Worm (Caenorhabditis elegans) whole organism, L3 larva: ENCODE results near the gene C09F5.3.

Source experiments
- R02D3.7 ChIP-seq: fragments of 150-350 bp; optimal IDR thresholded peaks from 2 replicates; lab custom pipeline; 2014; ENCODE audit warnings: missing biosample characterization, missing genetic modification characterization
- ZK546.5 ChIP-seq: sonication (generic microtip); optimal IDR thresholded peaks from 2 replicates; lab custom pipeline; 2017; ENCODE audit warnings: missing biosample characterization, missing genetic modification characterization
- ama-1 ChIP-seq: fragments of 150-350 bp; optimal IDR thresholded peaks from 2 replicates; lab custom pipeline; 2018
- ceh-16 ChIP-seq: sonication (generic microtip); optimal IDR thresholded peaks from 2 replicates; lab custom pipeline; 2017; ENCODE audit warnings: missing biosample characterization, missing genetic modification characterization
- ceh-28 ChIP-seq: fragments of 150-350 bp; optimal IDR thresholded peaks from 2 replicates; lab custom pipeline; 2014; ENCODE audit warnings: missing biosample characterization, missing genetic modification reagents, missing genetic modification characterization
- ceh-9 ChIP-seq: sonication (generic microtip); optimal IDR thresholded peaks from 2 replicates; lab custom pipeline; 2018; ENCODE audit warnings: missing biosample characterization, missing genetic modification characterization
- daf-12 ChIP-seq: fragments of 150-350 bp; optimal IDR thresholded peaks from 2 replicates; lab custom pipeline; 2014; ENCODE audit warnings: missing biosample characterization, missing genetic modification reagents, missing genetic modification characterization
- egl-27 ChIP-seq: sonication (generic microtip); optimal IDR thresholded peaks from 4 replicates; lab custom pipeline; 2017; ENCODE audit warnings: missing biosample characterization, missing genetic modification reagents, missing genetic modification characterization
- elt-1 ChIP-seq: fragments of 150-350 bp; optimal IDR thresholded peaks from 2 replicates; lab custom pipeline; 2014; ENCODE audit warnings: missing biosample characterization, missing genetic modification characterization
- elt-2 ChIP-seq: sonication (generic microtip); optimal IDR thresholded peaks from 2 replicates; lab custom pipeline; 2016; ENCODE audit warnings: missing genetic modification reagents, mild to moderate bottlenecking, missing genetic modification characterization, missing compliant biosample characterization
- elt-3 ChIP-seq, 3 experiments: fragments of 150-350 bp in 1 of 3; sonication (generic microtip) in 2 of 3; optimal IDR thresholded peaks; 2 replicates in 2 of 3; 4 replicates in 1 of 3; lab custom pipeline; 2014 to 2017; ENCODE audit warnings: missing biosample characterization in 3 of 3, missing genetic modification characterization in 3 of 3
- eor-1 ChIP-seq, 2 experiments: fragments of 150-350 bp; optimal IDR thresholded peaks; 2 replicates each; lab custom pipeline; 2014 to 2018; ENCODE audit warnings: missing biosample characterization in 2 of 2, missing genetic modification characterization in 2 of 2
- fkh-10 ChIP-seq: sonication (generic microtip); optimal IDR thresholded peaks from 2 replicates; lab custom pipeline; 2017; ENCODE audit warnings: missing biosample characterization, missing genetic modification reagents, missing genetic modification characterization
- fkh-2 ChIP-seq: fragments of 150-350 bp; optimal IDR thresholded peaks from 2 replicates; lab custom pipeline; 2014; ENCODE audit warnings: missing biosample characterization, missing genetic modification reagents, missing genetic modification characterization
- fos-1 ChIP-seq: fragments of 150-350 bp; optimal IDR thresholded peaks from 2 replicates; lab custom pipeline; 2014; ENCODE audit warnings: missing biosample characterization, missing genetic modification characterization
- hmg-11 ChIP-seq: sonication (generic microtip); optimal IDR thresholded peaks from 2 replicates; lab custom pipeline; 2016; ENCODE audit warnings: missing genetic modification characterization, missing compliant biosample characterization
- jun-1 ChIP-seq: fragments of 150-350 bp; optimal IDR thresholded peaks from 2 replicates; lab custom pipeline; 2014; ENCODE audit warnings: missing biosample characterization, missing genetic modification reagents, missing genetic modification characterization
- lin-15B ChIP-seq: fragments of 150-350 bp; optimal IDR thresholded peaks from 2 replicates; lab custom pipeline; 2014; ENCODE audit warnings: missing biosample characterization, missing genetic modification characterization
- lin-39 ChIP-seq: fragments of 150-350 bp; optimal IDR thresholded peaks from 2 replicates; lab custom pipeline; 2018; ENCODE audit warnings: missing biosample characterization, missing genetic modification reagents, missing genetic modification characterization
- lsy-12 ChIP-seq: sonication (generic microtip); optimal IDR thresholded peaks from 2 replicates; lab custom pipeline; 2016; ENCODE audit warnings: mild to moderate bottlenecking, missing genetic modification characterization, missing compliant biosample characterization
- mdl-1 ChIP-seq: fragments of 150-350 bp; optimal IDR thresholded peaks from 2 replicates; lab custom pipeline; 2014; ENCODE audit warnings: missing biosample characterization, missing genetic modification characterization
- nfya-1 ChIP-seq: sonication (generic microtip); optimal IDR thresholded peaks from 2 replicates; lab custom pipeline; 2017; ENCODE audit warnings: missing genetic modification characterization, mild to moderate bottlenecking, missing compliant biosample characterization, antibody characterized with exemption, moderate library complexity; ENCODE audit not compliant: insufficient read depth
- nhr-12 ChIP-seq: fragments of 150-350 bp; optimal IDR thresholded peaks from 2 replicates; lab custom pipeline; 2014; ENCODE audit warnings: missing biosample characterization, missing genetic modification characterization
- nhr-23 ChIP-seq: fragments of 150-350 bp; optimal IDR thresholded peaks from 2 replicates; lab custom pipeline; 2014; ENCODE audit warnings: missing biosample characterization, missing genetic modification reagents, missing genetic modification characterization
- nhr-237 ChIP-seq: fragments of 150-350 bp; optimal IDR thresholded peaks from 2 replicates; lab custom pipeline; 2014; ENCODE audit warnings: missing biosample characterization, missing genetic modification characterization
- nhr-28 ChIP-seq: fragments of 150-350 bp; optimal IDR thresholded peaks from 2 replicates; lab custom pipeline; 2014; ENCODE audit warnings: missing biosample characterization, missing genetic modification characterization
- nhr-43 ChIP-seq: sonication (generic microtip); optimal IDR thresholded peaks from 2 replicates; lab custom pipeline; 2016; ENCODE audit warnings: mild to moderate bottlenecking, missing genetic modification characterization, missing compliant biosample characterization; ENCODE audit not compliant: poor library complexity, severe bottlenecking
- nhr-67 ChIP-seq: fragments of 150-350 bp; optimal IDR thresholded peaks from 2 replicates; lab custom pipeline; 2014; ENCODE audit warnings: missing biosample characterization, missing genetic modification characterization
- nhr-76 ChIP-seq: fragments of 150-350 bp; sonication (generic microtip); optimal IDR thresholded peaks from 5 replicates; lab custom pipeline; 2014; ENCODE audit warnings: missing biosample characterization, missing genetic modification characterization
- pha-4 ChIP-seq: fragments of 150-350 bp; optimal IDR thresholded peaks from 2 replicates; lab custom pipeline; 2014; ENCODE audit warnings: missing biosample characterization, missing genetic modification reagents, missing genetic modification characterization
- pqm-1 ChIP-seq: fragments of 150-350 bp; optimal IDR thresholded peaks from 2 replicates; lab custom pipeline; 2017; ENCODE audit warnings: missing biosample characterization, missing genetic modification characterization, inconsistent platforms
- sea-2 ChIP-seq: fragments of 150-350 bp; sonication (generic microtip); optimal IDR thresholded peaks from 4 replicates; lab custom pipeline; 2014; ENCODE audit warnings: missing biosample characterization, missing genetic modification reagents, missing genetic modification characterization
- skn-1 ChIP-seq: fragments of 150-350 bp; optimal IDR thresholded peaks from 2 replicates; lab custom pipeline; 2014; ENCODE audit warnings: missing biosample characterization, missing genetic modification characterization
- tbx-2 ChIP-seq: sonication (generic microtip); optimal IDR thresholded peaks from 2 replicates; lab custom pipeline; 2016; ENCODE audit warnings: mild to moderate bottlenecking, missing genetic modification characterization, missing compliant biosample characterization
- unc-39 ChIP-seq: sonication (generic microtip); optimal IDR thresholded peaks from 4 replicates; lab custom pipeline; 2017; ENCODE audit warnings: missing biosample characterization, missing genetic modification characterization

Gene C09F5.3

DNA sequence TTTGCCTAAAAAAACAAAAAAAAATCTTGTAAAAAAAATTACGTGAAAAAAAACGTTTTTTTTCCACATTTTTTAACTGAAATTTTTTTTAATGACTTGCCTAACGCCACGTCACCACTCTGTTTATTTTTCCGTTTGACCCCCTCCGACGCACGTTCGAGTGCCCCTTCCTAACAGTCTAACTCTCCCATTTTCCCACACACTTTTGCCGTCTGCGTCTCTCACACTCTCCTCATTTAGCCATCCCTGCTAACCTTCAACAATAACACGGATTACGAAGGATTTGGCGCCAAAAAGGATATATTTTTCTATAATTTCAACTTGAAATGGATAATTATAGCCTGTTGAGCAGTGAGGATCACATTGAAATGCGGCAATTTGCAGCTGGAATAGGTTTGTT lies 17.8 kb downstream of the C09F5.3 start:
- TF ChIP-seq nhr-23 (tag; lab: Kevin White, UChicago) (peak; percentile 19), nfya-1 (tag; lab: Kevin White, UChicago) (peak; percentile 26), R02D3.7 (tag; lab: Kevin White, UChicago) (no peak), pha-4 (tag; lab: Kevin White, UChicago) (peak; percentile 78), mdl-1 (no peak), hmg-11 (tag; lab: Kevin White, UChicago) (peak; percentile 47)

DNA sequence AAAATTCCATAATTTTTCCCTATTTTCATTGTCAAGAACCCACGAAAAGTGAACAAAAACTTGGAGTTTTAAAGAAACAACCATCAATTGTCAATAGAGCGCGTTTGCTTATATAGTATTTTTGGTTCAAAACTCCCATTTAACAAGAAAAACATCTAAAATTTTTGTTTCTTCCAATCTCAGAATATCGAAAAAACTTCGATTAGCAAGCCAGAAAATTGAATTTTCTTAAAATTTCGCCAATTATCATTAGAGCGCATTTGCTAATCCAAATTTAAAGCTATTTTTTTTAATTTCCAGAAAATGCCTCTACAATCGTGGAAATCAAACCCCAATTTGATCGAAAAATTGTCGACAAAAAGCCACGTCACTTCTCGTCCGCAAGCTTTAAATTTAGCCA lies 18.6 kb downstream of the C09F5.3 start, which contains the start of gene orai-1:
TSS of gene orai-1 (plus strand) at position 301 of the 400 bp plus-strand sequence.
- TF ChIP-seq fos-1 (tag; lab: Kevin White, UChicago) (no peak), ZK546.5 (tag; lab: Kevin White, UChicago) (no peak), fkh-2 (no peak), elt-1 (no peak), ceh-9 (tag; lab: Kevin White, UChicago) (no peak), unc-39 (tag; lab: Kevin White, UChicago) (no peak), nhr-43 (tag; lab: Kevin White, UChicago) (no peak), lin-39 (tag; lab: Kevin White, UChicago) (no peak), ceh-16 (no peak), ama-1 (lab: Kevin White, UChicago) (no peak)

DNA sequence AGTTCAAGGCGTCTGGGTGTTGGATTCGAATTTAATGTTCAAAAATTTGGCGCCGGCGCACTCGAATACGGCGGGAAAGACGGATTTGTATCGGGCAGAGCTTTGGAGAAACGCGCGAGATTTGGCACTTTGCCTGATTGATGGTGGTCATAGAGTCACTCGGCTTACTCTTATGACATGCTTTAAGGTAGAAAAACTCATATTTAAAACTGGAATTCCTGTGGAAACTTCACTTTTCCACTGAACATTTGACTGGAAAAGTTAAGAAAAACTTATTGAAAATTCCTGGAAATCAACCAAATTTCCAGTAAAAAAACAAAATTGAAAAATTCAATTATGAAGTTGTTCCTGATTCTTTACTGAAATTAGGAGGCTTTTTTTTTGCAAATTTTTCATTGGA lies 20.4 kb downstream of the C09F5.3 start:
- no peak for TF ChIP-seq ZK546.5 (tag; lab: Kevin White, UChicago)
- TF ChIP-seq, all 47 proteins: peak for 0

DNA sequence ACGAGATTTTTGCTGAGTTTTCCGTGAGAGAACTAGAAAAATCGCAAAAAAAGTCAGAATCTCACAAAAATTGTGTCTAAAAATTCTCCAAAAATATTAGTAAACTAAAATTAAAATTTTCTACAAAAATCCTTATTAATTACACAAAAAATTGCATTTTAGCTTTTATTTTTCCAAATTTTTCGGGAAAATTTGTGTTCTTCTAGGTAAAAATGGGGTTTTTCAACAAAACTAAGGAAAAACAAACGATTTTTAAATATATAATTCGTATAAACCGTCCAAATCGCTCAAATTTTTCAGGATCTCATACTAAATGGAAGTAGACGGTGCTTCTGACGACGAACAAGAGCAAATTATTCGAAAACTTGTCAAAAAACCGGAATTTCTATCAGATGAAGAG lies 23.3 kb downstream of the C09F5.3 start, which contains the start of gene W06E11.1:
TSS of gene W06E11.1 (plus strand) at position 301 of the 400 bp plus-strand sequence.
- no peak for TF ChIP-seq skn-1 (tag; lab: Kevin White, UChicago)
- TF ChIP-seq ceh-16: no peak
- TF ChIP-seq nfya-1 (tag; lab: Kevin White, UChicago): no peak
- TF ChIP-seq nhr-12 (tag; lab: Kevin White, UChicago): no peak
- no peak for TF ChIP-seq sea-2 (GFP tag; lab: Kevin White, UChicago)
- no peak for TF ChIP-seq eor-1 (tag; optimal IDR thresholded peaks at IDR 0.05; lab: Kevin White, UChicago)
- TF ChIP-seq ama-1 (lab: Kevin White, UChicago): no peak
- no peak for TF ChIP-seq fos-1 (tag; lab: Kevin White, UChicago)
- no peak for TF ChIP-seq unc-39 (tag; lab: Kevin White, UChicago)
- TF ChIP-seq daf-12 (tag; lab: Kevin White, UChicago): no peak
- no peak for TF ChIP-seq nhr-76 (tag; lab: Kevin White, UChicago)
- no peak for TF ChIP-seq elt-3 (tag; optimal IDR thresholded peaks at IDR 0.05; lab: Kevin White, UChicago)
- TF ChIP-seq nhr-67 (tag; lab: Kevin White, UChicago): no peak
- TF ChIP-seq nhr-28 (tag; lab: Kevin White, UChicago): no peak
- no peak for TF ChIP-seq jun-1 (tag; lab: Kevin White, UChicago)
- TF ChIP-seq nhr-237 (tag; lab: Kevin White, UChicago): no peak
- no peak for TF ChIP-seq hmg-11 (tag; lab: Kevin White, UChicago)
- no peak for TF ChIP-seq tbx-2
- no peak for TF ChIP-seq ceh-9 (tag; lab: Kevin White, UChicago)
- no peak for TF ChIP-seq egl-27

ce11 chrIII:640198-640803 lies 24.8 kb downstream of the C09F5.3 start, which contains the start of the genes tag-266 and tag-267:
TSS of gene tag-266 (minus strand) at chrIII:640226.
TSS of gene tag-267 (plus strand) at chrIII:640790.
- TF ChIP-seq ZK546.5 (tag; lab: Kevin White, UChicago): no peak
- TF ChIP-seq elt-2 (tag; lab: Kevin White, UChicago): peak; percentile 42
- peak; percentile 77 for TF ChIP-seq fkh-10 (GFP tag; lab: Kevin White, UChicago)
- TF ChIP-seq elt-1: no peak
- peak; percentile 21 for TF ChIP-seq lsy-12
- no peak for TF ChIP-seq nhr-12 (tag; lab: Kevin White, UChicago)
- peak; percentile 18 for TF ChIP-seq pqm-1 (tag; lab: Kevin White, UChicago)
- peak; percentile 69 for TF ChIP-seq ceh-28
- TF ChIP-seq R02D3.7 (tag; lab: Kevin White, UChicago): peak; percentile 18
- no peak for TF ChIP-seq mdl-1
- peak; percentile 38 for TF ChIP-seq nhr-23 (tag; lab: Kevin White, UChicago)
- TF ChIP-seq nfya-1 (tag; lab: Kevin White, UChicago): peak; percentile 59
- peak; percentile 83 for TF ChIP-seq lin-15B (tag; lab: Kevin White, UChicago)
- peak in 1 of 2 experiments; percentile 20 for TF ChIP-seq eor-1 (tag; optimal IDR thresholded peaks at IDR 0.05; lab: Kevin White, UChicago)
- TF ChIP-seq pha-4 (tag; lab: Kevin White, UChicago): peak; percentile 89
- peak; percentile 34 for TF ChIP-seq jun-1 (tag; lab: Kevin White, UChicago)
